Worm (Caenorhabditis elegans): ENCODE results near the gene set-28.
"Not testable (repeated sequence)": the region's sequence is repeated elsewhere in the genome, so short reads cannot be mapped to it uniquely, and the experiment has no call there.

DNA sequence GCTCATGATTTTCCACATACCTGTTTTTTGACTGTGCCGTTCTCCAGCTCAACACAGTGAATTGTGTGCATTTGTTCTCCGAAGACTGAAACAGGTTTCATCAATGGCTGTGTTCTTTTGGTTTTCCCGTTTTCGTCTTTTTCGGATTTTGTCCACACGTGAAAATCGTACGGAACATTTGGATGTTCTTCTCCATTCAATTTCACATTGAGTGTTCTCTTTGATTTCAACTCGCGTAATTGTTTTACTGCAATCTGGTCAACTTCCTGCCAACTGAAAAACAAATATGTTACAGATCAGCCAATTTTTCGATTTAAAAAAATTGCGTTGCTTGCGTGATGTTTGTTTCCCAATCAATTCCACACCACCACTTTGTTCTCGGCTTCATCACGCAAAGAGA, 14.0 kb upstream of the set-28 start, which contains the start of gene AC8.3:
- not testable (repeated sequence) for TF ChIP-seq nhr-237 (tag; optimal IDR thresholded peaks at IDR 0.05); unc-62 (GFP tag; optimal IDR thresholded peaks at IDR 0.05); mml-1 (tag; optimal IDR thresholded peaks at IDR 0.05); eor-1 (tag; optimal IDR thresholded peaks at IDR 0.05)

All from whole organism, L3 larva.